Worm (Caenorhabditis elegans) whole organism, L2 larva: Measurements from ENCODE around the gene zim-3.

ENCODE experiments used
- R02D3.7 ChIP-seq: fragments of 150-350 bp; optimal IDR thresholded peaks from 2 replicates; lab custom pipeline; 2014; ENCODE audit warnings: missing biosample characterization, missing genetic modification characterization
- Y55F3AM.14 ChIP-seq: fragments of 200-800 bp; sonication (Bioruptor generic); optimal IDR thresholded peaks from 2 replicates; lab custom pipeline; 2018; ENCODE audit warnings: mild to moderate bottlenecking, missing genetic modification characterization, missing compliant biosample characterization
- aly-2 ChIP-seq: fragments of 150-350 bp; optimal IDR thresholded peaks from 2 replicates; lab custom pipeline; 2014; ENCODE audit warnings: missing biosample characterization, missing genetic modification characterization
- ceh-82 ChIP-seq: fragments of 150-350 bp; optimal IDR thresholded peaks from 2 replicates; lab custom pipeline; 2014; ENCODE audit warnings: missing biosample characterization, missing genetic modification characterization
- egl-27 ChIP-seq: sonication (generic microtip); optimal IDR thresholded peaks from 3 replicates; lab custom pipeline; 2017; ENCODE audit warnings: missing biosample characterization, missing genetic modification reagents, missing genetic modification characterization
- elt-3 ChIP-seq: sonication (generic microtip); optimal IDR thresholded peaks from 2 replicates; lab custom pipeline; 2017; ENCODE audit warnings: missing biosample characterization, missing genetic modification characterization
- lin-11 ChIP-seq: fragments of 150-350 bp; sonication (generic microtip); optimal IDR thresholded peaks from 2 replicates; lab custom pipeline; 2014; ENCODE audit warnings: missing biosample characterization, missing genetic modification characterization, inconsistent platforms, mixed read lengths
- lin-13 ChIP-seq: fragments of 150-350 bp; optimal IDR thresholded peaks from 2 replicates; lab custom pipeline; 2014; ENCODE audit warnings: missing biosample characterization, missing genetic modification reagents, missing genetic modification characterization
- skn-1 ChIP-seq: sonication (generic microtip); optimal IDR thresholded peaks from 2 replicates; lab custom pipeline; 2017; ENCODE audit warnings: missing biosample characterization, missing genetic modification characterization
- snpc-4 ChIP-seq: fragments of 150-350 bp; optimal IDR thresholded peaks from 2 replicates; lab custom pipeline; 2014; ENCODE audit warnings: missing biosample characterization, missing genetic modification characterization
- unc-62 ChIP-seq: fragments of 150-350 bp; optimal IDR thresholded peaks from 2 replicates; lab custom pipeline; 2014; ENCODE audit warnings: missing biosample characterization, missing genetic modification reagents, missing genetic modification characterization
- zag-1 ChIP-seq: fragments of 150-350 bp; optimal IDR thresholded peaks from 2 replicates; lab custom pipeline; 2014; ENCODE audit warnings: missing biosample characterization, missing genetic modification characterization
- ztf-11 ChIP-seq: sonication (generic microtip); optimal IDR thresholded peaks from 2 replicates; lab custom pipeline; 2017; ENCODE audit warnings: missing biosample characterization, missing genetic modification characterization

ce11 chrIV:10590649-10591048, 32.1 kb downstream of the zim-3 start, which contains the start of the genes C43F9.5 and nkb-2:
- no peak for TF ChIP-seq ceh-82 (tag; lab: Kevin White, UChicago)
- no peak for TF ChIP-seq skn-1 (tag; lab: Kevin White, UChicago)
- TF ChIP-seq lin-11 (tag; lab: Kevin White, UChicago) = no peak
- no peak for TF ChIP-seq Y55F3AM.14 (GFP tag; lab: Kevin White, UChicago)
- TF ChIP-seq snpc-4 (tag; lab: Kevin White, UChicago) = no peak
- no peak for TF ChIP-seq R02D3.7
- no peak for TF ChIP-seq ztf-11
- no peak for TF ChIP-seq zag-1 (tag; lab: Kevin White, UChicago)
- no peak for TF ChIP-seq aly-2 (tag; lab: Kevin White, UChicago)
- no peak for TF ChIP-seq unc-62 (GFP tag; lab: Kevin White, UChicago)
- no peak for TF ChIP-seq elt-3
- TF ChIP-seq lin-13 (GFP tag; lab: Kevin White, UChicago) = no peak
- no peak for TF ChIP-seq egl-27 (tag; lab: Kevin White, UChicago)
